Worm (Caenorhabditis elegans): Measurements from ENCODE around the gene ugt-22.

ce11 chrIV:13665073-13665472 is 26.0 kb downstream of the ugt-22 start:
- no peak for TF ChIP-seq unc-39 (tag; optimal IDR thresholded peaks at IDR 0.05)
- TF ChIP-seq ceh-28 (tag; optimal IDR thresholded peaks at IDR 0.05): no peak
- no peak for TF ChIP-seq snpc-4 (tag; optimal IDR thresholded peaks at IDR 0.05)
- TF ChIP-seq fkh-10 (GFP tag; optimal IDR thresholded peaks at IDR 0.05): no peak
- TF ChIP-seq nhr-12 (tag; optimal IDR thresholded peaks at IDR 0.05): no peak
- TF ChIP-seq mdl-1 (tag; optimal IDR thresholded peaks at IDR 0.05): no peak
- TF ChIP-seq daf-12 (tag; optimal IDR thresholded peaks at IDR 0.05): no peak
- TF ChIP-seq ceh-82 (tag; optimal IDR thresholded peaks at IDR 0.05): no peak
- no peak for TF ChIP-seq elt-2 (tag; optimal IDR thresholded peaks at IDR 0.05)
- TF ChIP-seq pha-4 (tag; optimal IDR thresholded peaks at IDR 0.05): no peak
- TF ChIP-seq unc-62 (GFP tag; optimal IDR thresholded peaks at IDR 0.05): no peak
- TF ChIP-seq egl-27 (tag; optimal IDR thresholded peaks at IDR 0.05): no peak
- no peak for TF ChIP-seq ztf-4 (tag; optimal IDR thresholded peaks at IDR 0.05)
